Fruit fly (Drosophila melanogaster) S2 (cell line): ENCODE results near the gene Hr39.

Source experiments
- CG8478 ChIP-seq: fragments of >200 bp; optimal IDR thresholded peaks from 2 replicates; lab custom pipeline; 2018
- CTCF ChIP-seq, 2 experiments: fragments of >200 bp; optimal IDR thresholded peaks; 2 replicates each; lab custom pipeline; 2018

dm6 chr2L:21196511-21196910 lies 40.5 kb upstream of the Hr39 start:
- no peak for TF ChIP-seq CTCF (optimal IDR thresholded peaks at IDR 0.05; lab: Kevin White, UChicago)
- TF ChIP-seq CG8478 = no peak
